Fruit fly (Drosophila melanogaster) whole organism, embryonic: Measurements from ENCODE around the gene Uro.

ENCODE experiments used
- Abd-B ChIP-seq: fragments of 200-800 bp; sonication (Bioruptor generic); optimal IDR thresholded peaks from 2 replicates; lab custom pipeline; 2018; ENCODE audit warnings: missing biosample characterization, mild to moderate bottlenecking, missing genetic modification characterization, moderate library complexity
- Ada2b ChIP-seq: fragments of 200-800 bp; sonication (Bioruptor generic); IDR thresholded peaks from 2 replicates; pipeline ENCODE4 v1.3.6; 2022; ENCODE audit warnings: missing biosample characterization, missing genetic modification characterization
- Adf1 ChIP-seq: fragments of 200-800 bp; sonication (Bioruptor generic); IDR thresholded peaks from 2 replicates; pipeline ENCODE4 v1.3.6; 2022; ENCODE audit warnings: missing biosample characterization, missing genetic modification characterization
- Antp ChIP-seq: fragments of 200-800 bp; sonication (Bioruptor generic); optimal IDR thresholded peaks from 3 replicates; lab custom pipeline; 2016; ENCODE audit warnings: missing biosample characterization, missing genetic modification characterization
- CG10543 ChIP-seq: fragments of 200-800 bp; sonication (Bioruptor generic); optimal IDR thresholded peaks from 3 replicates; lab custom pipeline; 2017; ENCODE audit warnings: missing biosample characterization, mild to moderate bottlenecking, missing genetic modification characterization, moderate library complexity
- CG12219 ChIP-seq: fragments of 200-800 bp; sonication (Bioruptor generic); optimal IDR thresholded peaks from 3 replicates; lab custom pipeline; 2018; ENCODE audit warnings: missing biosample characterization, mild to moderate bottlenecking, missing genetic modification characterization
- CG12391 ChIP-seq: fragments of 200-800 bp; sonication (Bioruptor generic); optimal IDR thresholded peaks from 3 replicates; lab custom pipeline; 2018; ENCODE audit warnings: missing biosample characterization, mild to moderate bottlenecking, missing genetic modification characterization, moderate library complexity
- CG13296 ChIP-seq: fragments of 200-800 bp; sonication (Bioruptor generic); optimal IDR thresholded peaks from 3 replicates; lab custom pipeline; 2018; ENCODE audit warnings: missing biosample characterization, mild to moderate bottlenecking, missing genetic modification characterization
- CG13894 ChIP-seq: fragments of 200-800 bp; sonication (Bioruptor generic); optimal IDR thresholded peaks from 3 replicates; lab custom pipeline; 2018; ENCODE audit warnings: missing biosample characterization, mild to moderate bottlenecking, missing genetic modification characterization, moderate library complexity
- CG18262 ChIP-seq: fragments of 200-800 bp; optimal IDR thresholded peaks from 3 replicates; lab custom pipeline; 2019; ENCODE audit warnings: missing biosample characterization, mild to moderate bottlenecking, missing genetic modification characterization, moderate library complexity
- CG18476 ChIP-seq: fragments of 200-800 bp; sonication (Bioruptor generic); optimal IDR thresholded peaks from 2 replicates; lab custom pipeline; 2016; ENCODE audit warnings: missing biosample characterization, mild to moderate bottlenecking, missing genetic modification characterization
- CG18619 ChIP-seq: fragments of 200-800 bp; sonication (Bioruptor generic); optimal IDR thresholded peaks from 3 replicates; lab custom pipeline; 2017; ENCODE audit warnings: missing biosample characterization, mild to moderate bottlenecking, missing genetic modification characterization
- CG31365 ChIP-seq: fragments of 200-800 bp; sonication (Bioruptor generic); optimal IDR thresholded peaks from 2 replicates; lab custom pipeline; 2018; ENCODE audit warnings: missing biosample characterization, mild to moderate bottlenecking, missing genetic modification characterization
- CG3163 ChIP-seq: fragments of 200-800 bp; sonication (Bioruptor generic); optimal IDR thresholded peaks from 3 replicates; lab custom pipeline; 2016; ENCODE audit warnings: missing biosample characterization, missing genetic modification characterization
- CG3281 ChIP-seq: fragments of 200-800 bp; sonication (Bioruptor generic); optimal IDR thresholded peaks from 3 replicates; lab custom pipeline; 2017; ENCODE audit warnings: missing biosample characterization, mild to moderate bottlenecking, missing genetic modification characterization
- CG4707 ChIP-seq: fragments of 200-800 bp; sonication (Bioruptor generic); optimal IDR thresholded peaks from 2 replicates; lab custom pipeline; 2018; ENCODE audit warnings: missing biosample characterization, mild to moderate bottlenecking, missing genetic modification characterization, moderate library complexity
- CG4854 ChIP-seq: fragments of 200-800 bp; sonication (Bioruptor generic); optimal IDR thresholded peaks from 2 replicates; lab custom pipeline; 2016; ENCODE audit warnings: missing biosample characterization, missing genetic modification characterization, inconsistent platforms
- CG6689 ChIP-seq: fragments of 200-800 bp; sonication (Bioruptor generic); IDR thresholded peaks from 2 replicates; pipeline ENCODE4 v1.3.6; 2022; ENCODE audit warnings: missing biosample characterization, missing genetic modification characterization
- CG6854 ChIP-seq: fragments of 200-800 bp; sonication (Bioruptor generic); optimal IDR thresholded peaks from 3 replicates; lab custom pipeline; 2017; ENCODE audit warnings: missing biosample characterization, mild to moderate bottlenecking, missing genetic modification characterization
- CG7745 ChIP-seq: fragments of 200-800 bp; sonication (Bioruptor generic); optimal IDR thresholded peaks from 2 replicates; lab custom pipeline; 2018; ENCODE audit warnings: missing biosample characterization, mild to moderate bottlenecking, missing genetic modification characterization, moderate library complexity
- CG7963 ChIP-seq: fragments of 200-800 bp; sonication (Bioruptor generic); IDR thresholded peaks from 3 replicates; pipeline ENCODE4 v1.3.6; 2022; ENCODE audit warnings: missing biosample characterization, missing genetic modification characterization; ENCODE audit not compliant: partially characterized antibody
- Dbx ChIP-seq: fragments of 200-800 bp; sonication (Bioruptor generic); IDR thresholded peaks from 3 replicates; pipeline ENCODE4 v1.3.6; 2022; ENCODE audit warnings: missing biosample characterization, missing genetic modification characterization
- Dip3 ChIP-seq: fragments of 200-800 bp; sonication (Bioruptor generic); optimal IDR thresholded peaks from 3 replicates; lab custom pipeline; 2016; ENCODE audit warnings: missing biosample characterization, missing genetic modification characterization
- Oaz ChIP-seq: fragments of 200-800 bp; sonication (Bioruptor generic); IDR thresholded peaks from 2 replicates; pipeline ENCODE4 v1.3.6; 2022; ENCODE audit warnings: missing biosample characterization, missing genetic modification characterization
- Pdp1 ChIP-seq, 2 experiments: fragments of 200-800 bp; sonication (Bioruptor generic); optimal IDR thresholded peaks; 3 replicates each; lab custom pipeline; 2016; ENCODE audit warnings: missing biosample characterization in 2 of 2, missing genetic modification characterization in 2 of 2, mild to moderate bottlenecking in 1 of 2, moderate library complexity in 1 of 2
- Sry-δ ChIP-seq: fragments of 200-800 bp; sonication (Bioruptor generic); optimal IDR thresholded peaks from 2 replicates; lab custom pipeline; 2016; ENCODE audit warnings: missing biosample characterization, missing genetic modification characterization
- TFAM ChIP-seq: fragments of 200-800 bp; sonication (Bioruptor generic); optimal IDR thresholded peaks from 2 replicates; lab custom pipeline; 2017; ENCODE audit warnings: missing biosample characterization, missing genetic modification characterization, inconsistent platforms
- abd-A ChIP-seq: fragments of 200-800 bp; sonication (Bioruptor generic); optimal IDR thresholded peaks from 3 replicates; lab custom pipeline; 2019; ENCODE audit warnings: missing biosample characterization, mild to moderate bottlenecking, missing genetic modification characterization, moderate library complexity
- aop ChIP-seq: fragments of 200-800 bp; sonication (Bioruptor generic); IDR thresholded peaks from 2 replicates; pipeline ENCODE4 v1.3.6; 2022; ENCODE audit warnings: missing biosample characterization, missing genetic modification characterization
- ash1 ChIP-seq: fragments of 200-800 bp; sonication (Bioruptor generic); optimal IDR thresholded peaks from 2 replicates; lab custom pipeline; 2018; ENCODE audit warnings: missing biosample characterization, mild to moderate bottlenecking, missing genetic modification characterization
- bab2 ChIP-seq: fragments of 200-800 bp; sonication (Bioruptor generic); optimal IDR thresholded peaks from 2 replicates; lab custom pipeline; 2016; ENCODE audit warnings: missing biosample characterization, missing genetic modification characterization
- cas ChIP-seq: fragments of 200-800 bp; sonication (Bioruptor generic); IDR thresholded peaks from 2 replicates; pipeline ENCODE4 v1.3.6; 2022; ENCODE audit warnings: missing biosample characterization, missing genetic modification characterization
- disco-r ChIP-seq: fragments of 200-800 bp; sonication (Bioruptor generic); optimal IDR thresholded peaks from 2 replicates; lab custom pipeline; 2016; ENCODE audit warnings: missing biosample characterization, missing genetic modification characterization
- eve ChIP-seq, 2 experiments: fragments of >200 bp; optimal IDR thresholded peaks; 2 replicates each; lab custom pipeline; 2017; ENCODE audit warnings: missing biosample characterization in 2 of 2, missing genetic modification characterization in 2 of 2
- ewg ChIP-seq: fragments of 200-800 bp; sonication (Bioruptor generic); optimal IDR thresholded peaks from 3 replicates; lab custom pipeline; 2017; ENCODE audit warnings: mild to moderate bottlenecking, missing biosample characterization, missing genetic modification reagents, missing genetic modification characterization
- exex ChIP-seq: fragments of 200-800 bp; sonication (Bioruptor generic); optimal IDR thresholded peaks from 4 replicates; lab custom pipeline; 2018; ENCODE audit warnings: missing biosample characterization, mild to moderate bottlenecking, missing genetic modification characterization, moderate library complexity
- fru ChIP-seq: fragments of >200 bp; optimal IDR thresholded peaks from 2 replicates; lab custom pipeline; 2017
- ftz-f1 ChIP-seq: fragments of 200-800 bp; sonication (Bioruptor generic); optimal IDR thresholded peaks from 2 replicates; lab custom pipeline; 2016; ENCODE audit warnings: missing biosample characterization, missing genetic modification characterization
- gfzf ChIP-seq: fragments of 200-800 bp; sonication (Bioruptor generic); optimal IDR thresholded peaks from 2 replicates; lab custom pipeline; 2016; ENCODE audit warnings: missing biosample characterization, mild to moderate bottlenecking, missing genetic modification characterization, moderate library complexity
- hkb ChIP-seq, 2 experiments: fragments of 200-800 bp in 1 of 2; fragments of >200 bp in 1 of 2; sonication (Bioruptor generic) in 1 of 2; IDR thresholded peaks in 1 of 2; optimal IDR thresholded peaks in 1 of 2; 2 replicates each; pipeline versions ENCODE4 v1.3.6 to Lab custom; 2017 to 2022; ENCODE audit warnings: missing biosample characterization in 1 of 2, missing genetic modification characterization in 1 of 2
- ken ChIP-seq: fragments of 200-800 bp; sonication (Bioruptor generic); IDR thresholded peaks from 3 replicates; pipeline ENCODE4 v1.3.6; 2022; ENCODE audit warnings: missing biosample characterization, missing genetic modification characterization
- lab ChIP-seq: fragments of 200-800 bp; sonication (Bioruptor generic); optimal IDR thresholded peaks from 3 replicates; lab custom pipeline; 2017; ENCODE audit warnings: missing biosample characterization, missing genetic modification characterization, mild to moderate bottlenecking, moderate library complexity, missing genetic modification reagents
- lmd ChIP-seq: fragments of 200-800 bp; sonication (Bioruptor generic); IDR thresholded peaks from 2 replicates; pipeline ENCODE4 v1.3.6; 2022; ENCODE audit warnings: missing biosample characterization, missing genetic modification characterization
- luna ChIP-seq: fragments of 200-800 bp; sonication (Bioruptor generic); optimal IDR thresholded peaks from 2 replicates; lab custom pipeline; 2016; ENCODE audit warnings: missing biosample characterization, missing genetic modification characterization
- nerfin-2 ChIP-seq: fragments of 200-800 bp; sonication (Bioruptor generic); IDR thresholded peaks from 2 replicates; pipeline ENCODE4 v1.3.6; 2022; ENCODE audit warnings: missing biosample characterization, missing genetic modification characterization; ENCODE audit not compliant: partially characterized antibody
- pb ChIP-seq: fragments of 200-800 bp; sonication (Bioruptor generic); optimal IDR thresholded peaks from 3 replicates; lab custom pipeline; 2016; ENCODE audit warnings: missing biosample characterization, missing genetic modification characterization
- peb ChIP-seq: fragments of 200-800 bp; sonication (Bioruptor generic); IDR thresholded peaks from 2 replicates; pipeline ENCODE4 v1.3.6; 2022; ENCODE audit warnings: missing biosample characterization, missing genetic modification characterization
- sqz ChIP-seq: fragments of 200-800 bp; sonication (Bioruptor generic); optimal IDR thresholded peaks from 3 replicates; lab custom pipeline; 2018; ENCODE audit warnings: missing biosample characterization, mild to moderate bottlenecking, missing genetic modification characterization
- tin ChIP-seq: fragments of 200-800 bp; sonication (Bioruptor generic); optimal IDR thresholded peaks from 3 replicates; lab custom pipeline; 2016; ENCODE audit warnings: missing biosample characterization, missing genetic modification characterization
- tll ChIP-seq, 2 experiments: fragments of 200-800 bp in 1 of 2; fragments of >200 bp in 1 of 2; sonication (Bioruptor generic) in 1 of 2; optimal IDR thresholded peaks; 2 replicates each; lab custom pipeline; 2017 to 2019; ENCODE audit warnings: missing biosample characterization in 2 of 2, missing genetic modification characterization in 2 of 2, mild to moderate bottlenecking in 1 of 2, moderate library complexity in 1 of 2
- zfh1 ChIP-seq: fragments of 200-800 bp; sonication (Bioruptor generic); IDR thresholded peaks from 3 replicates; pipeline ENCODE4 v1.3.6; 2022; ENCODE audit warnings: missing biosample characterization, missing genetic modification characterization

Gene Uro

dm6 chr2L:7809699-7810088 lies 29.8 kb downstream of the Uro start (continued):
- TF ChIP-seq bab2 (GFP tag; lab: Kevin White, UChicago) (no peak), CG18262 (tag; lab: Kevin White, UChicago) (no peak), TFAM (GFP tag; lab: Kevin White, UChicago) (no peak), CG6689 (GFP tag; lab: Robert Waterston, UW) (no peak), CG12219 (GFP tag; lab: Kevin White, UChicago) (no peak), CG4707 (GFP tag; lab: Kevin White, UChicago) (peak; percentile 34), Adf1 (GFP tag; lab: Robert Waterston, UW) (peak; percentile 74), pb (no peak), fru (no peak), CG31365 (tag; lab: Kevin White, UChicago) (no peak), Antp (no peak), hkb (optimal IDR thresholded peaks at IDR 0.05; lab: Kevin White, UChicago) (no peak), hkb (GFP tag; IDR thresholded peaks at IDR 0.05; lab: Robert Waterston, UW) (no peak), CG18476 (GFP tag; lab: Kevin White, UChicago) (no peak), CG10543 (GFP tag; lab: Kevin White, UChicago) (peak; percentile 86), abd-A (tag; lab: Kevin White, UChicago) (peak; percentile 79), Ada2b (GFP tag; lab: Robert Waterston, UW) (no peak), lab (GFP tag; lab: Kevin White, UChicago) (peak; percentile 46), ash1 (peak; percentile 28), CG7963 (GFP tag; lab: Robert Waterston, UW) (no peak), tll (GFP tag; optimal IDR thresholded peaks at IDR 0.05; lab: Kevin White, UChicago) (no peak), ewg (GFP tag; lab: Kevin White, UChicago) (peak; percentile 97), cas (GFP tag; lab: Robert Waterston, UW) (no peak), disco-r (no peak), CG18619 (GFP tag; lab: Kevin White, UChicago) (no peak), CG4854 (no peak), gfzf (GFP tag; lab: Kevin White, UChicago) (peak; percentile 67), ftz-f1 (GFP tag; lab: Kevin White, UChicago) (peak; percentile 72), sqz (GFP tag; lab: Kevin White, UChicago) (no peak), nerfin-2 (GFP tag; lab: Robert Waterston, UW) (peak; percentile 26; the same call in 1 of the 2 replicates), CG12391 (tag; lab: Kevin White, UChicago) (no peak), ken (no peak), CG7745 (no peak), CG3163 (GFP tag; lab: Kevin White, UChicago) (peak; percentile 66), eve (GFP tag; optimal IDR thresholded peaks at IDR 0.05; lab: Kevin White, UChicago) (no peak), Pdp1 (GFP tag; optimal IDR thresholded peaks at IDR 0.05; lab: Kevin White, UChicago) (peak in 1 of 2 experiments; percentile 92), lmd (no peak), CG13296 (GFP tag; lab: Kevin White, UChicago) (no peak), CG13894 (tag; lab: Kevin White, UChicago) (peak; percentile 61), Oaz (GFP tag; lab: Robert Waterston, UW) (no peak), luna (no peak), CG6854 (no peak), Abd-B (no peak), aop (GFP tag; lab: Robert Waterston, UW) (no peak), CG3281 (GFP tag; lab: Kevin White, UChicago) (peak; percentile 28), peb (GFP tag; lab: Robert Waterston, UW) (no peak), Sry-δ (GFP tag; lab: Kevin White, UChicago) (peak; percentile 13), Dip3 (GFP tag; lab: Kevin White, UChicago) (no peak), Dbx (GFP tag; lab: Robert Waterston, UW) (peak; percentile 62; the same call in 2 of the 3 replicates), exex (tag; lab: Kevin White, UChicago) (no peak), zfh1 (GFP tag; lab: Robert Waterston, UW) (no peak), tin (GFP tag; lab: Kevin White, UChicago) (no peak)
